Fruit fly (Drosophila melanogaster) Kc167 (cell line): ENCODE data around the gene CG3679.

Source experiments
- h ChIP-seq: fragments of >200 bp; optimal IDR thresholded peaks from 3 replicates; lab custom pipeline; 2018; ENCODE audit warnings: missing external identifiers
- insv ChIP-seq: fragments of >200 bp; optimal IDR thresholded peaks from 3 replicates; lab custom pipeline; 2018; ENCODE audit warnings: missing external identifiers

DNA sequence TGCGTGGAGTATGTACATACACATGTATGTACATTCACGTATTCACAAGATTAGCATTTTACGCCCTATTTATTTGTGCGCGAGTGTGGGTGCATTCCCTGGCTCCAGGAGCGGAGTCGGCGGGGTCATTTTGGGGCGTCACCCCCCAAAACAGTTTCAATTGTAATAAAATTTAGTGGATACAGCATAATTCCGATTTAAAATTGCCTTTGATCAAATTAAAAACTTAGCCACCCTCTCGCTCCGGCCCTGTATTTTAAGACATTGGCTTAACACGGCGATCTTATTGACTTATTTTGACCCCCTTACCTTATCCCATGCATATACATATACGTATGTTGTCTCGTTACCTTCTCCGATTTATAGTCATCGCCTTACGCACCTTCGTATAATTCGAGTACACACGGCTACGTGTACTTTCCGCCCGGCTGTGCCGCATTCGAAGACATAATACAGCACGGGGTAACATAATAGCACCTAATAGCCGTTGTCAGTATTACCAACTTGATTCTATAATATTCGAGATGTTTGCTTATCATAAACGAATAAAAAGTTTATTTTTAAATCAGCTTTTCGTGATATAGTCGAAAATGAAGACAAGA is 24.2 kb upstream of the CG3679 start:
- TF ChIP-seq h (lab: Kevin White, UChicago) (no peak), insv (lab: Kevin White, UChicago) (no peak)
